Worm (Caenorhabditis elegans): ENCODE results near the gene F19H6.4.

DNA sequence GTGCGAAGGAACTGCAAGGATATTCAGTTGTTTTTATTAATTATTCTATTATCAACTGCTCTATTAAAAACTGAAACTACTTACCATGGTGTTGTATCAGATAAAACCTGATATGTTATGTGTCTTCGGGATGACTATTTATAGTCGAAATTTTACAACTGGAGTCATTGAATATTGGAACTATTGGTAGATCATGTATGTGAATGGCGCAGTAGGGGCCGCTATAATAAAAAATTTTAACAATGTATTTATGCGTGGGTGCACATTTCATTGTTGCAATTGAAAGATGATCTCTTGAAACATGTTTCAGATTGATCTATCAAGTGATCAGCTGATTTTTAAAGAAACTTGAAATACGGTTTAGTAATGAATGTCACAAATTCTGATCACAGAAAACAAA lies 6.5 kb upstream of the F19H6.4 start, which contains the start of gene nspc-14:
- TF ChIP-seq hmbx-1 (tag; optimal IDR thresholded peaks at IDR 0.05) (no peak), flt-1 (GFP tag; IDR thresholded peaks at IDR 0.05) (no peak), scrt-1 (GFP tag; IDR thresholded peaks at IDR 0.05) (no peak), tbx-37 (GFP tag; conservative IDR thresholded peaks at IDR 0.05) (no peak), hmg-4 (GFP tag; optimal IDR thresholded peaks at IDR 0.05) (no peak), F13C5.2 (tag; optimal IDR thresholded peaks at IDR 0.05) (no peak)

Data from whole organism, early embryonic.